Worm (Caenorhabditis elegans): Measurements from ENCODE around the gene T26C5.5.

- TF ChIP-seq lin-15B (tag; optimal IDR thresholded peaks at IDR 0.05) (no peak), pqm-1 (tag; optimal IDR thresholded peaks at IDR 0.05) (no peak), tbx-2 (tag; optimal IDR thresholded peaks at IDR 0.05) (no peak)
Observed at ce11 chrII:9295678-9296077, 49.1 kb upstream of the T26C5.5 start, which contains the start of gene C01G6.9.

All from whole organism, L1 larva.